Fruit fly (Drosophila melanogaster) whole organism, embryonic: ENCODE data around the gene CG43218.

Experiments used
- Atf3 ChIP-seq: fragments of 200-800 bp; sonication (Bioruptor generic); optimal IDR thresholded peaks from 3 replicates; lab custom pipeline; 2016; ENCODE audit warnings: missing biosample characterization, missing genetic modification characterization
- Bdp1 ChIP-seq: fragments of 200-800 bp; sonication (Bioruptor generic); optimal IDR thresholded peaks from 3 replicates; lab custom pipeline; 2016; ENCODE audit warnings: missing biosample characterization, missing genetic modification characterization
- Bteb2 ChIP-seq: fragments of 200-800 bp; sonication (Bioruptor generic); optimal IDR thresholded peaks from 2 replicates; lab custom pipeline; 2016; ENCODE audit warnings: missing biosample characterization, missing genetic modification characterization
- CG10267 ChIP-seq: fragments of 200-800 bp; sonication (Bioruptor generic); optimal IDR thresholded peaks from 2 replicates; lab custom pipeline; 2018; ENCODE audit warnings: missing biosample characterization, mild to moderate bottlenecking, missing genetic modification characterization, moderate library complexity
- CG10959 ChIP-seq: fragments of 200-800 bp; sonication (Bioruptor generic); IDR thresholded peaks from 2 replicates; pipeline ENCODE4 v1.3.6; 2022; ENCODE audit warnings: missing biosample characterization, missing genetic modification characterization
- CG10979 ChIP-seq: fragments of 200-800 bp; sonication (Bioruptor generic); optimal IDR thresholded peaks from 2 replicates; lab custom pipeline; 2018; ENCODE audit warnings: missing biosample characterization, mild to moderate bottlenecking, missing genetic modification characterization, moderate library complexity
- CG14441 ChIP-seq: fragments of 200-800 bp; sonication (Bioruptor generic); IDR thresholded peaks from 2 replicates; pipeline ENCODE4 v1.3.6; 2022; ENCODE audit warnings: missing biosample characterization, missing genetic modification characterization
- CG14965 ChIP-seq: fragments of 200-800 bp; sonication (Bioruptor generic); optimal IDR thresholded peaks from 2 replicates; lab custom pipeline; 2016; ENCODE audit warnings: missing biosample characterization, missing genetic modification characterization, borderline replicate concordance
- CG15479 ChIP-seq: fragments of 200-800 bp; sonication (Bioruptor generic); optimal IDR thresholded peaks from 3 replicates; lab custom pipeline; 2019; ENCODE audit warnings: missing biosample characterization, mild to moderate bottlenecking, missing genetic modification characterization, moderate library complexity
- CG2202 ChIP-seq: fragments of 200-800 bp; sonication (Bioruptor generic); optimal IDR thresholded peaks from 2 replicates; lab custom pipeline; 2018; ENCODE audit warnings: missing biosample characterization, mild to moderate bottlenecking, missing genetic modification characterization
- CG30020 ChIP-seq: fragments of 200-800 bp; optimal IDR thresholded peaks from 2 replicates; lab custom pipeline; 2019; ENCODE audit warnings: missing biosample characterization, mild to moderate bottlenecking, missing genetic modification characterization, moderate library complexity
- CG31365 ChIP-seq: fragments of 200-800 bp; sonication (Bioruptor generic); optimal IDR thresholded peaks from 2 replicates; lab custom pipeline; 2018; ENCODE audit warnings: missing biosample characterization, mild to moderate bottlenecking, missing genetic modification characterization
- CG32532 ChIP-seq: fragments of 200-800 bp; sonication (Bioruptor generic); IDR thresholded peaks from 2 replicates; pipeline ENCODE4 v1.3.6; 2022; ENCODE audit warnings: missing biosample characterization, missing genetic modification characterization
- CG32767 ChIP-seq: fragments of 200-800 bp; sonication (Bioruptor generic); IDR thresholded peaks from 2 replicates; pipeline ENCODE4 v1.3.6; 2022; ENCODE audit warnings: missing biosample characterization, missing genetic modification characterization
- CG34224 ChIP-seq: fragments of 200-800 bp; sonication (Bioruptor generic); IDR thresholded peaks from 3 replicates; pipeline ENCODE4 v1.3.6; 2022; ENCODE audit warnings: missing biosample characterization, missing genetic modification characterization; ENCODE audit not compliant: partially characterized antibody
- CG4328 ChIP-seq: fragments of 200-800 bp; sonication (Bioruptor generic); optimal IDR thresholded peaks from 3 replicates; lab custom pipeline; 2017; ENCODE audit warnings: missing biosample characterization, missing genetic modification reagents, missing genetic modification characterization
- CG9876 ChIP-seq: fragments of 200-800 bp; sonication (Bioruptor generic); optimal IDR thresholded peaks from 2 replicates; lab custom pipeline; 2016; ENCODE audit warnings: missing biosample characterization, missing genetic modification characterization
- Camta ChIP-seq: fragments of 200-800 bp; sonication (Bioruptor generic); optimal IDR thresholded peaks from 2 replicates; lab custom pipeline; 2016; ENCODE audit warnings: missing biosample characterization, missing genetic modification characterization
- CoRest ChIP-seq: fragments of 200-800 bp; sonication (Bioruptor generic); optimal IDR thresholded peaks from 3 replicates; lab custom pipeline; 2018; ENCODE audit warnings: missing biosample characterization, mild to moderate bottlenecking, missing genetic modification characterization, moderate library complexity
- CrebB ChIP-seq: fragments of 200-800 bp; sonication (Bioruptor generic); optimal IDR thresholded peaks from 3 replicates; lab custom pipeline; 2018; ENCODE audit warnings: missing biosample characterization, mild to moderate bottlenecking, missing genetic modification characterization
- D ChIP-seq, 2 experiments: fragments of 200-800 bp in 1 of 2; fragments of >200 bp in 1 of 2; sonication (Bioruptor generic) in 1 of 2; optimal IDR thresholded peaks; 2 replicates in 1 of 2; 3 replicates in 1 of 2; lab custom pipeline; 2017; ENCODE audit warnings: mild to moderate bottlenecking in 1 of 2, missing biosample characterization in 1 of 2, missing genetic modification characterization in 1 of 2, missing genetic modification reagents in 1 of 2
- Dip2 ChIP-seq: fragments of 200-800 bp; sonication (Bioruptor generic); IDR thresholded peaks from 2 replicates; pipeline ENCODE4 v1.3.6; 2022; ENCODE audit warnings: missing biosample characterization, missing genetic modification characterization
- Dp ChIP-seq: fragments of 200-800 bp; sonication (Bioruptor generic); optimal IDR thresholded peaks from 2 replicates; lab custom pipeline; 2018; ENCODE audit warnings: missing biosample characterization, mild to moderate bottlenecking, missing genetic modification characterization, moderate library complexity
- Ets65A ChIP-seq: fragments of 200-800 bp; sonication (Bioruptor generic); peaks from one replicate; lab custom pipeline; 2016; ENCODE audit warnings: missing biosample characterization, missing genetic modification characterization
- Hr51 ChIP-seq, 2 experiments: fragments of 200-800 bp; sonication (Bioruptor generic); optimal IDR thresholded peaks; 2 replicates in 1 of 2; 3 replicates in 1 of 2; lab custom pipeline; 2016 to 2018; ENCODE audit warnings: missing biosample characterization in 2 of 2, missing genetic modification characterization in 2 of 2, mild to moderate bottlenecking in 1 of 2, moderate library complexity in 1 of 2
- Side ChIP-seq: fragments of 200-800 bp; sonication (Bioruptor generic); optimal IDR thresholded peaks from 2 replicates; lab custom pipeline; 2016; ENCODE audit warnings: missing biosample characterization, missing genetic modification characterization
- Sry-β ChIP-seq: fragments of 200-800 bp; sonication (Bioruptor generic); optimal IDR thresholded peaks from 2 replicates; lab custom pipeline; 2018; ENCODE audit warnings: missing biosample characterization, mild to moderate bottlenecking, missing genetic modification characterization, moderate library complexity
- ap ChIP-seq: fragments of 200-800 bp; sonication (Bioruptor generic); IDR thresholded peaks from 2 replicates; pipeline ENCODE4 v1.3.6; 2022; ENCODE audit warnings: missing biosample characterization, missing genetic modification characterization
- chif ChIP-seq, 2 experiments: fragments of 200-800 bp; sonication (Bioruptor generic); optimal IDR thresholded peaks; 3 replicates each; lab custom pipeline; 2016; ENCODE audit warnings: missing biosample characterization in 2 of 2, missing genetic modification characterization in 2 of 2
- chinmo ChIP-seq: fragments of 200-800 bp; sonication (Bioruptor generic); IDR thresholded peaks from 4 replicates; pipeline ENCODE4 v1.3.6; 2022; ENCODE audit warnings: missing biosample characterization, missing genetic modification characterization; ENCODE audit not compliant: partially characterized antibody
- croc ChIP-seq: fragments of 200-800 bp; sonication (Bioruptor generic); conservative IDR thresholded peaks from 3 replicates; pipeline ENCODE4 v1.3.6; 2022; ENCODE audit warnings: missing biosample characterization, missing genetic modification characterization
- dm ChIP-seq: fragments of 200-800 bp; sonication (Bioruptor generic); optimal IDR thresholded peaks from 3 replicates; lab custom pipeline; 2016; ENCODE audit warnings: missing biosample characterization, missing genetic modification characterization
- ems ChIP-seq: fragments of 200-800 bp; sonication (Bioruptor generic); optimal IDR thresholded peaks from 3 replicates; lab custom pipeline; 2016; ENCODE audit warnings: missing biosample characterization, missing genetic modification characterization
- fu2 ChIP-seq: fragments of 200-800 bp; sonication (Bioruptor generic); optimal IDR thresholded peaks from 2 replicates; lab custom pipeline; 2016; ENCODE audit warnings: missing biosample characterization, missing genetic modification characterization
- kni ChIP-seq: fragments of 200-800 bp; sonication (Bioruptor generic); optimal IDR thresholded peaks from 3 replicates; lab custom pipeline; 2017; ENCODE audit warnings: mild to moderate bottlenecking, missing biosample characterization, missing genetic modification reagents, missing genetic modification characterization
- luna ChIP-seq: fragments of 200-800 bp; sonication (Bioruptor generic); optimal IDR thresholded peaks from 2 replicates; lab custom pipeline; 2016; ENCODE audit warnings: missing biosample characterization, missing genetic modification characterization
- mld ChIP-seq: fragments of 200-800 bp; sonication (Bioruptor generic); IDR thresholded peaks from 3 replicates; pipeline ENCODE4 v1.3.6; 2022; ENCODE audit warnings: missing biosample characterization, missing genetic modification characterization; ENCODE audit not compliant: partially characterized antibody
- p53 ChIP-seq: fragments of 200-800 bp; sonication (Bioruptor generic); optimal IDR thresholded peaks from 2 replicates; lab custom pipeline; 2016; ENCODE audit warnings: missing biosample characterization, missing genetic modification characterization
- pan ChIP-seq, 4 experiments: fragments of >200 bp in 3 of 4; fragments of 200-800 bp in 1 of 4; sonication (Bioruptor generic) in 1 of 4; optimal IDR thresholded peaks in 3 of 4; IDR thresholded peaks in 1 of 4; 2 replicates each; pipeline versions ENCODE4 v1.3.6 to Lab custom; 2017 to 2022; ENCODE audit warnings: missing biosample characterization in 2 of 4, missing genetic modification characterization in 2 of 4, mixed read lengths in 1 of 4
- sc ChIP-seq, 3 experiments: fragments of >200 bp in 2 of 3; fragments of 200-800 bp in 1 of 3; sonication (Bioruptor generic) in 1 of 3; optimal IDR thresholded peaks; 2 replicates in 2 of 3; 3 replicates in 1 of 3; lab custom pipeline; 2017; ENCODE audit warnings: mild to moderate bottlenecking in 1 of 3, missing biosample characterization in 1 of 3, missing genetic modification characterization in 1 of 3, missing genetic modification reagents in 1 of 3
- scrt ChIP-seq: fragments of 200-800 bp; sonication (Bioruptor generic); optimal IDR thresholded peaks from 2 replicates; lab custom pipeline; 2018; ENCODE audit warnings: missing biosample characterization, mild to moderate bottlenecking, missing genetic modification characterization, moderate library complexity
- sens-2 ChIP-seq: fragments of 200-800 bp; sonication (Bioruptor generic); IDR thresholded peaks from 2 replicates; pipeline ENCODE4 v1.3.6; 2022; ENCODE audit warnings: missing biosample characterization, missing genetic modification characterization
- sima ChIP-seq: fragments of 200-800 bp; sonication (Bioruptor generic); optimal IDR thresholded peaks from 2 replicates; lab custom pipeline; 2016; ENCODE audit warnings: missing biosample characterization, missing genetic modification characterization
- sob ChIP-seq: fragments of 200-800 bp; sonication (Bioruptor generic); IDR thresholded peaks from 2 replicates; pipeline ENCODE4 v1.3.6; 2022; ENCODE audit warnings: missing biosample characterization, missing genetic modification characterization
- toy ChIP-seq: fragments of 200-800 bp; sonication (Bioruptor generic); IDR thresholded peaks from 2 replicates; pipeline ENCODE4 v1.3.6; 2022; ENCODE audit warnings: missing biosample characterization, missing genetic modification characterization
- wdn ChIP-seq: fragments of 200-800 bp; sonication (Bioruptor generic); IDR thresholded peaks from 2 replicates; pipeline ENCODE4 v1.3.6; 2022; ENCODE audit warnings: missing biosample characterization, missing genetic modification characterization

CG43218 gene

DNA sequence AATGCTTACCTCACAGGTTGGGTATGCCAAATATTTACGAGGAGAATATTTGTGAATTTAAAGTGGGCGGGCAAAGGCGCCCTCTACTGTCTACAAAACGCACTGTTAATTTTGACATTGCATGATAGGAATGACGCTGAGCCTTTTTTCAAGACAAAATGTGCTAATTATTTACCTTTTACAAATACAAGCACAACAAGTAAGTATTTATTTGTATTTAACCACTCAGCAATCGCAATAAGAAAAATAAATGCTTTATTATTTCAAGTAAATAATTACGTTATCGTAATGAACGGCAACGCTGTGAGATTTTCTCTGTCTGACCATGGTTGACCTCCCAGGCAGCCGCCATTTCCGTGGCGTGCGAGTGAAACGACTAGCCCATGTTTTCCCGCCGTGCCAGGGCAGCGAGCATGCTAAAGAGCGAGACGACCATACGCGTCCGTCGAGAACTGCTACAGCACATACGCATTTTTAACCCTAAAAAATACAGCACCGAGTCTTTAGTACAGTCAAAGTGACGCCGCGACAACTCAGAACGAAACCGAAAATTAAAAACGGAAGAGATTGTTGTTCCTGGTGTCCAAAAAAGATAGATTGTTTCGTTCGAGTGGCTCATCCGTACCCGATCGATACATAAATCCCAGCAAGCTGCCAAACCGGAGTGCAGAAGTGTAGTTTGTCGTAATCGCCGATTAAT is 28.0 kb downstream of the CG43218 start, which contains the start of the genes CG12974 and pzg (continued):
- TF ChIP-seq pan (optimal IDR thresholded peaks at IDR 0.05; lab: Kevin White, UChicago) (no peak), pan (GFP tag; optimal IDR thresholded peaks at IDR 0.05 in 1 of 2, IDR thresholded peaks at IDR 0.05 in 1 of 2) (peak in 1 of 2 experiments; percentile 79), dm (GFP tag; lab: Kevin White, UChicago) (peak; percentile 84), Atf3 (peak; percentile 55), CG10959 (GFP tag; lab: Robert Waterston, UW) (peak; percentile 88), p53 (GFP tag; lab: Kevin White, UChicago) (no peak), sima (GFP tag; lab: Kevin White, UChicago) (no peak), Side (GFP tag; lab: Kevin White, UChicago) (peak; percentile 48), CG14441 (GFP tag; lab: Robert Waterston, UW) (peak; percentile 70), CG32532 (GFP tag; lab: Robert Waterston, UW) (peak; percentile 76), CG10267 (peak; percentile 76), Dp (GFP tag; lab: Kevin White, UChicago) (peak; percentile 89), wdn (GFP tag; lab: Robert Waterston, UW) (peak; percentile 65; the same call in 1 of the 2 replicates), kni (GFP tag; lab: Kevin White, UChicago) (peak; percentile 77), CG2202 (peak; percentile 7), scrt (GFP tag; lab: Kevin White, UChicago) (peak; percentile 45), Hr51 (GFP tag; optimal IDR thresholded peaks at IDR 0.05; lab: Kevin White, UChicago) (peak; percentile 55 to 85), chif (GFP tag; optimal IDR thresholded peaks at IDR 0.05; lab: Kevin White, UChicago) (peak; percentile 71 to 84), croc (peak; percentile 91), Ets65A (GFP tag; lab: Kevin White, UChicago) (peak; percentile 99), D (optimal IDR thresholded peaks at IDR 0.05; lab: Kevin White, UChicago) (no peak), D (GFP tag; optimal IDR thresholded peaks at IDR 0.05; lab: Kevin White, UChicago) (peak; percentile 63), sob (GFP tag; lab: Robert Waterston, UW) (peak; percentile 93), CrebB (peak; percentile 44), CG34224 (GFP tag; lab: Robert Waterston, UW) (peak; percentile 69; the same call in 1 of the 3 replicates), sens-2 (GFP tag; lab: Robert Waterston, UW) (peak; percentile 30; the same call in 1 of the 2 replicates), CG9876 (GFP tag; lab: Kevin White, UChicago) (peak; percentile 94), Dip2 (GFP tag; lab: Robert Waterston, UW) (peak; percentile 62), Camta (GFP tag; lab: Kevin White, UChicago) (peak; percentile 32), ap (peak; percentile 42; the same call in 1 of the 2 replicates), CG4328 (GFP tag; lab: Kevin White, UChicago) (peak; percentile 84), CG32767 (peak; percentile 48; the same call in 1 of the 2 replicates), CG15479 (peak; percentile 29), CG10979 (peak; percentile 93), chinmo (GFP tag; lab: Robert Waterston, UW) (0 out of 4 replicates have a peak, but pooled peaks have one; percentile 45), CoRest (tag; lab: Kevin White, UChicago) (peak; percentile 89), luna (GFP tag; lab: Kevin White, UChicago) (peak; percentile 19), CG31365 (no peak), Bteb2 (GFP tag; lab: Kevin White, UChicago) (peak; percentile 62), CG30020 (peak; percentile 80), toy (GFP tag; lab: Robert Waterston, UW) (peak; percentile 53; the same call in 1 of the 2 replicates), Bdp1 (GFP tag; lab: Kevin White, UChicago) (peak; percentile 72), fu2 (GFP tag; lab: Kevin White, UChicago) (peak; percentile 79), mld (GFP tag; lab: Robert Waterston, UW) (peak; percentile 62; the same call in 1 of the 3 replicates), Sry-β (GFP tag; lab: Kevin White, UChicago) (peak; percentile 14), ems (peak; percentile 63), sc (optimal IDR thresholded peaks at IDR 0.05; lab: Kevin White, UChicago) (no peak), sc (GFP tag; optimal IDR thresholded peaks at IDR 0.05; lab: Kevin White, UChicago) (peak; percentile 18), CG14965 (GFP tag; lab: Kevin White, UChicago) (no peak)
